Fruit fly (Drosophila melanogaster): Measurements from ENCODE around the gene Or10a.

Or10a gene

dm6 chrX:11441829-11442634 is 24.8 kb upstream of the Or10a start, which contains the start of gene Sk1 (continued):
- TF ChIP-seq stwl (tag; optimal IDR thresholded peaks at IDR 0.05): no peak
- TF ChIP-seq HHEX (GFP tag; optimal IDR thresholded peaks at IDR 0.05): no peak
- no peak for TF ChIP-seq CG2889 (GFP tag; IDR thresholded peaks at IDR 0.05)
- TF ChIP-seq dpn (GFP tag; optimal IDR thresholded peaks at IDR 0.05): peak in 1 of 2 experiments; percentile 3
- TF ChIP-seq cas (GFP tag; IDR thresholded peaks at IDR 0.05): no peak
- peak in 1 of 2 experiments; percentile 3 for TF ChIP-seq Eip74EF (GFP tag; optimal IDR thresholded peaks at IDR 0.05)
- TF ChIP-seq CG9932 (GFP tag; IDR thresholded peaks at IDR 0.05): peak; percentile 41; the same call in 1 of the 2 replicates
- TF ChIP-seq CG12744 (GFP tag; optimal IDR thresholded peaks at IDR 0.05): no peak
- TF ChIP-seq gem (tag; optimal IDR thresholded peaks at IDR 0.05): peak; percentile 3
- peak; percentile 42 for TF ChIP-seq exex (tag; optimal IDR thresholded peaks at IDR 0.05)
- no peak for TF ChIP-seq fru (optimal IDR thresholded peaks at IDR 0.05)
- TF ChIP-seq CG30403 (GFP tag; optimal IDR thresholded peaks at IDR 0.05): no peak
- TF ChIP-seq hbn (GFP tag; IDR thresholded peaks at IDR 0.05; ENCODE audit: partially characterized antibody): no peak
- TF ChIP-seq amos (GFP tag; IDR thresholded peaks at IDR 0.05; ENCODE audit: partially characterized antibody): no peak
- TF ChIP-seq ase (GFP tag; IDR thresholded peaks at IDR 0.05): no peak
- peak; percentile 63 for TF ChIP-seq sens (GFP tag)
- TF ChIP-seq sd (tag; optimal IDR thresholded peaks at IDR 0.05): no peak
- TF ChIP-seq HmgD (GFP tag; optimal IDR thresholded peaks at IDR 0.05): no peak
- TF ChIP-seq Six4 (GFP tag; optimal IDR thresholded peaks at IDR 0.05): no peak
- peak; percentile 20 for TF ChIP-seq Deaf1 (tag; optimal IDR thresholded peaks at IDR 0.05)
- no peak for TF ChIP-seq CG8359 (GFP tag; optimal IDR thresholded peaks at IDR 0.05; ENCODE audit: borderline replicate concordance)
- no peak for TF ChIP-seq ara (GFP tag; IDR thresholded peaks at IDR 0.05)
- no peak for TF ChIP-seq run (tag; optimal IDR thresholded peaks at IDR 0.05)
- peak; percentile 6 for TF ChIP-seq HmgZ (tag; optimal IDR thresholded peaks at IDR 0.05)
- no peak for TF ChIP-seq sob (GFP tag; IDR thresholded peaks at IDR 0.05)
- TF ChIP-seq NC2α (GFP tag; optimal IDR thresholded peaks at IDR 0.05): no peak
- TF ChIP-seq lov (optimal IDR thresholded peaks at IDR 0.05): no peak
- TF ChIP-seq lov (GFP tag; IDR thresholded peaks at IDR 0.05): no peak
- peak; percentile 88 for TF ChIP-seq CG34376 (GFP tag; optimal IDR thresholded peaks at IDR 0.05)
- no peak for TF ChIP-seq bcd (GFP tag; optimal IDR thresholded peaks at IDR 0.05)
- TF ChIP-seq Hr78 (GFP tag; optimal IDR thresholded peaks at IDR 0.05): peak in 1 of 2 experiments; percentile 20
- TF ChIP-seq Spps (tag; optimal IDR thresholded peaks at IDR 0.05): no peak
- TF ChIP-seq bigmax (GFP tag; optimal IDR thresholded peaks at IDR 0.05): peak; percentile 64
- TF ChIP-seq CG15011 (GFP tag; optimal IDR thresholded peaks at IDR 0.05): no peak
- no peak for TF ChIP-seq CG1792 (GFP tag; optimal IDR thresholded peaks at IDR 0.05)
- TF ChIP-seq Trl (optimal IDR thresholded peaks at IDR 0.05): no peak
- TF ChIP-seq Trl (GFP tag; optimal IDR thresholded peaks at IDR 0.05): no peak
- TF ChIP-seq CG2678 (tag; optimal IDR thresholded peaks at IDR 0.05): no peak
- no peak for TF ChIP-seq CG16779 (GFP tag; IDR thresholded peaks at IDR 0.05)
- 0 out of 2 replicates have a peak, but pooled peaks have one; percentile 51 for TF ChIP-seq Drgx (GFP tag; IDR thresholded peaks at IDR 0.05)
- TF ChIP-seq oc (tag; optimal IDR thresholded peaks at IDR 0.05): no peak
- no peak for TF ChIP-seq NFAT (GFP tag; IDR thresholded peaks at IDR 0.05)
- no peak for TF ChIP-seq Dfd (GFP tag; optimal IDR thresholded peaks at IDR 0.05)
- no peak for TF ChIP-seq pan (optimal IDR thresholded peaks at IDR 0.05)
- TF ChIP-seq pan (GFP tag; optimal IDR thresholded peaks at IDR 0.05 in 1 of 2, IDR thresholded peaks at IDR 0.05 in 1 of 2): peak in 1 of 2 experiments; percentile 11
- no peak for TF ChIP-seq CG17328 (GFP tag; IDR thresholded peaks at IDR 0.05)
- TF ChIP-seq CG31388 (GFP tag; optimal IDR thresholded peaks at IDR 0.05): no peak
- TF ChIP-seq grn (GFP tag; optimal IDR thresholded peaks at IDR 0.05): peak; percentile 81
- no peak for TF ChIP-seq Rx (GFP tag; IDR thresholded peaks at IDR 0.05)
- no peak for TF ChIP-seq zfh1 (GFP tag; IDR thresholded peaks at IDR 0.05)
- TF ChIP-seq CG11398 (GFP tag; optimal IDR thresholded peaks at IDR 0.05): no peak
